Worm (Caenorhabditis elegans) whole organism, L4/young adult: ENCODE measurements around the gene otpl-7.

Experiments used
- dao-5 ChIP-seq: sonication (generic microtip); optimal IDR thresholded peaks from 2 replicates; lab custom pipeline; 2016; ENCODE audit warnings: missing genotype, missing genetic modification characterization, moderate library complexity, missing compliant biosample characterization
- him-1 ChIP-seq: sonication (generic microtip); optimal IDR thresholded peaks from 2 replicates; lab custom pipeline; 2016; ENCODE audit warnings: missing genotype, missing genetic modification reagents, missing genetic modification characterization, missing compliant biosample characterization

ce11 chrV:8513361-8513760, 7.9 kb upstream of the otpl-7 start, which contains the start of gene F45F2.9:
- TF ChIP-seq dao-5 (tag; lab: Kevin White, UChicago), result no peak
- TF ChIP-seq him-1 (tag; lab: Kevin White, UChicago), result no peak
